Worm (Caenorhabditis elegans): Measurements from ENCODE around the gene C06B8.3.

DNA sequence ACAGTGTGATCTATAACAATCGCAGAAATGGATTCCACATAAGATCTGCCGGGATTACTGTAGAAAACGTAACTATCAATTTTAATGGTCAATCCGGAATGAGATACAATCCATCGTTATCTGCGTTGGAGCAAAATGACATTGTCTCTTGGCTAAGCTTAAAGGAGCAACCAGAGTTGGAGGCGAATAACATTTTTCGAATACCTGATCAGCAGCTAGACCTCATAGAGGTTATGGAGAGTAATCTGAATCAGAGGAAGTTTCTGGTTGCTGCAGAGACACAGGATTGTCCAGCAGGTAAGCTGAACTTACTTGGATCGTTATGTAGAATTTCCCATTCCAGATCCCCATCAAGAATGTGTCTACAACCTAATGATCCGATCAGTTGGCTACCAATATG lies 19.2 kb upstream of the C06B8.3 start:
- TF ChIP-seq him-1 (tag; optimal IDR thresholded peaks at IDR 0.05) (no peak), dao-5 (tag; optimal IDR thresholded peaks at IDR 0.05) (no peak), W03F9.2 (tag; optimal IDR thresholded peaks at IDR 0.05) (no peak)

Measured in whole organism, L4/young adult.